Worm (Caenorhabditis elegans): ENCODE data around the gene str-124.

Gene str-124

ce11 chrX:12761295-12761775 is 26.4 kb upstream of the str-124 start (continued):
- TF ChIP-seq lir-3 (tag; optimal IDR thresholded peaks at IDR 0.05; ENCODE audit: poor library complexity): no peak
- TF ChIP-seq sup-37 (GFP tag; optimal IDR thresholded peaks at IDR 0.05): no peak
- TF ChIP-seq tbx-2 (tag; optimal IDR thresholded peaks at IDR 0.05): no peak
- TF ChIP-seq pag-3 (tag; optimal IDR thresholded peaks at IDR 0.05; ENCODE audit: borderline replicate concordance, insufficient read depth): peak; percentile 65
- peak; percentile 50 for TF ChIP-seq lin-39 (tag; optimal IDR thresholded peaks at IDR 0.05)
- peak; percentile 83 for TF ChIP-seq lin-14 (GFP tag; optimal IDR thresholded peaks at IDR 0.05)
- no peak for TF ChIP-seq pax-3 (tag; optimal IDR thresholded peaks at IDR 0.05)
- TF ChIP-seq egl-13 (tag; optimal IDR thresholded peaks at IDR 0.05): no peak
- no peak for TF ChIP-seq fkh-8 (tag; optimal IDR thresholded peaks at IDR 0.05)
- peak; percentile 90 for TF ChIP-seq nhr-85 (tag)
- no peak for TF ChIP-seq nhr-84 (tag; optimal IDR thresholded peaks at IDR 0.05)
- peak; percentile 89 for TF ChIP-seq dsc-1 (tag; optimal IDR thresholded peaks at IDR 0.05)
- no peak for TF ChIP-seq aha-1 (tag; optimal IDR thresholded peaks at IDR 0.05)
- TF ChIP-seq nhr-20 (tag; optimal IDR thresholded peaks at IDR 0.05): peak; percentile 61
- peak; percentile 2 for TF ChIP-seq ztf-4 (tag; optimal IDR thresholded peaks at IDR 0.05)
- TF ChIP-seq lin-35 (GFP tag; optimal IDR thresholded peaks at IDR 0.05): peak in 1 of 2 experiments; percentile 45
- TF ChIP-seq dpl-1 (GFP tag; optimal IDR thresholded peaks at IDR 0.05): no peak
- peak; percentile 4 for TF ChIP-seq unc-130 (tag; optimal IDR thresholded peaks at IDR 0.05)
- TF ChIP-seq elt-3 (tag; optimal IDR thresholded peaks at IDR 0.05): peak in 2 of 6 experiments; percentile 44 to 74
- peak; percentile 32; the same call in 1 of the 2 replicates for TF ChIP-seq grh-1 (GFP tag; IDR thresholded peaks at IDR 0.05)
- no peak for TF ChIP-seq ceh-90 (tag; optimal IDR thresholded peaks at IDR 0.05)
- no peak for TF ChIP-seq nhr-47 (tag; optimal IDR thresholded peaks at IDR 0.05)
- no peak for TF ChIP-seq ets-5 (GFP tag; IDR thresholded peaks at IDR 0.05)
- TF ChIP-seq ceh-88 (GFP tag; IDR thresholded peaks at IDR 0.05): no peak
- TF ChIP-seq C16A3.4 (tag; optimal IDR thresholded peaks at IDR 0.05): no peak
- no peak for TF ChIP-seq pqm-1 (tag; optimal IDR thresholded peaks at IDR 0.05)
- no peak for TF ChIP-seq swsn-7 (tag; optimal IDR thresholded peaks at IDR 0.05)
- no peak for TF ChIP-seq unc-86 (tag; optimal IDR thresholded peaks at IDR 0.05)

ce11 chrX:12761778-12762177 is 25.9 kb upstream of the str-124 start, which contains the start of gene cept-1:
TSS of gene cept-1 (plus strand) at chrX:12762078.
- no peak for TF ChIP-seq xbp-1 (tag; optimal IDR thresholded peaks at IDR 0.05)
- TF ChIP-seq nhr-28 (tag; optimal IDR thresholded peaks at IDR 0.05): no peak
- no peak for TF ChIP-seq C16A3.4 (tag; optimal IDR thresholded peaks at IDR 0.05)
- no peak for TF ChIP-seq egl-27 (tag; optimal IDR thresholded peaks at IDR 0.05)
- no peak for TF ChIP-seq jun-1 (tag; optimal IDR thresholded peaks at IDR 0.05)
- TF ChIP-seq mab-9 (GFP tag; IDR thresholded peaks at IDR 0.05): no peak
- no peak for TF ChIP-seq egl-13 (tag; optimal IDR thresholded peaks at IDR 0.05)
- TF ChIP-seq vab-15 (tag; optimal IDR thresholded peaks at IDR 0.05): no peak
- no peak for TF ChIP-seq hlh-17 (GFP tag; optimal IDR thresholded peaks at IDR 0.05; ENCODE audit: borderline replicate concordance)
- TF ChIP-seq zip-4 (GFP tag; optimal IDR thresholded peaks at IDR 0.05): no peak
- TF ChIP-seq elt-3 (tag; optimal IDR thresholded peaks at IDR 0.05): no peak
- no peak for TF ChIP-seq unc-130 (tag; optimal IDR thresholded peaks at IDR 0.05)
- TF ChIP-seq elt-2 (tag; optimal IDR thresholded peaks at IDR 0.05): no peak
- no peak for TF ChIP-seq blmp-1 (tag; optimal IDR thresholded peaks at IDR 0.05)

ce11 chrX:12764009-12764408 is 23.7 kb upstream of the str-124 start:
- TF ChIP-seq unc-62 (GFP tag; optimal IDR thresholded peaks at IDR 0.05) (no peak), lin-15B (tag; optimal IDR thresholded peaks at IDR 0.05) (no peak), nhr-77 (tag; optimal IDR thresholded peaks at IDR 0.05) (no peak)

All from whole organism, L1 larva.